Worm (Caenorhabditis elegans): ENCODE measurements around the gene glb-2.

glb-2 gene

DNA sequence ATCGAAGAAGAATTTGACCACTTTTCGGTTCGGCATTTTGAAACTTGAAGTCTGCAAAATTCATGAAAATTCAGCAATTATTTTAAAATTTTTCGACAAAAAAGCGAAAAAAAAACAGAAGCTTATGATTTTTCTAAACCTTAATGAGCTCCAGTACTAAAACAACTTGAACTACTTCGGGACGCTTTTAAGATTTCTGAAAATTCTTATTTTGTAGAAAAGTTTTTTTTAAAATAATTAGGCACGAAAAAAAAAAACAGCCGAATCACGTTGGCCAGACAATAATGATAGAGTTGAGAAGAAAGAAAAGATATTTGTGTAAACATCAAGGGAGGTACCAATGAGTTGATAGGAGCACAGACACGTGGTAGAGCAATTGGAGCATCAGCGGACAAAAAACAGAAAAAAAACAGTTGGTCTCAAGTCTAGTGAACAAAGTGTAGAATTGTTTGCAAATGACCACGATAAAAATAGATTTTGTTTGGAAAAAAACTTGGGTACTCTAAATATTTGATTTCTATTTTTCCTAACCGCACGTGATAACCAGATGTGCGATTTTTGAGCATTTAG is 20.7 kb downstream of the glb-2 start, which contains the start of gene gstk-2:
Gene gstk-2 (minus strand): TSS at position 51 of the 570 bp plus-strand sequence.
- TF ChIP-seq R02D3.7 (tag; optimal IDR thresholded peaks at IDR 0.05) = no peak
- peak; percentile 40 for TF ChIP-seq hlh-30 (tag; optimal IDR thresholded peaks at IDR 0.05; ENCODE audit: insufficient read depth)
- TF ChIP-seq nhr-28 (tag; optimal IDR thresholded peaks at IDR 0.05) = peak; percentile 4
- TF ChIP-seq madf-5 (GFP tag; IDR thresholded peaks at IDR 0.05) = no peak
- TF ChIP-seq hlh-11 (tag; optimal IDR thresholded peaks at IDR 0.05) = peak; percentile 10
- peak in 1 of 2 experiments; percentile 11 for TF ChIP-seq mdl-1 (tag; optimal IDR thresholded peaks at IDR 0.05)
- peak in 1 of 2 experiments; percentile 74 for TF ChIP-seq daf-16 (GFP tag; optimal IDR thresholded peaks at IDR 0.05)
- peak; percentile 26 for TF ChIP-seq daf-16 (tag; optimal IDR thresholded peaks at IDR 0.05)

DNA sequence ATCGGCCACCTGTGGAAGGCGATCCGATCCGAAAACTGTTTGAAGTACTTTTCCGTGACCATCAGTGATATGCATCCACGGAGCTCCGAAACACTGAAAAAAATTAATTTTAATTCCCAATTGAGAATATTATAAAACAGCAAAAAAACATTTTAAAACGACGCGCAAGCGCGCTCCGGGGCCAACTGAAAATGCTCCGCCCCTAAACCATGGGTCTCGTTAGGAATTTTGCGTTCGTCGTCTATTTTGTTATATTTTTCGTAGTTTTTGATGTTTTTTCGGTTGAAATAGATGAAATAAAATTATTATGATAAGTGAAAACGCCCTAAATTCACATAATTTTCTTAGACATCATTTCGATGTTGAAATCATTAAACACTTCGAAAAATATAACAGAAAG is 22.5 kb downstream of the glb-2 start:
- TF ChIP-seq ceh-82 (tag; optimal IDR thresholded peaks at IDR 0.05) = no peak
- TF ChIP-seq lir-3 (tag; optimal IDR thresholded peaks at IDR 0.05) = no peak
- TF ChIP-seq Y5F2A.4 (GFP tag; optimal IDR thresholded peaks at IDR 0.05) = no peak
- TF ChIP-seq ZK546.5 (tag; optimal IDR thresholded peaks at IDR 0.05) = no peak
- no peak for TF ChIP-seq duxl-1 (tag; optimal IDR thresholded peaks at IDR 0.05; ENCODE audit: poor library complexity)
- peak; percentile 56 for TF ChIP-seq aha-1 (tag)
- no peak for TF ChIP-seq nhr-11 (tag; optimal IDR thresholded peaks at IDR 0.05)
- peak; percentile 23 for TF ChIP-seq rbr-2 (tag; optimal IDR thresholded peaks at IDR 0.05)
- TF ChIP-seq hlh-11 (tag; optimal IDR thresholded peaks at IDR 0.05) = peak; percentile 14
- no peak for TF ChIP-seq hif-1 (tag; optimal IDR thresholded peaks at IDR 0.05)
- peak; percentile 54 for TF ChIP-seq lin-38 (GFP tag; IDR thresholded peaks at IDR 0.05)
- no peak for TF ChIP-seq mdt-29 (GFP tag; IDR thresholded peaks at IDR 0.05)
- 0 out of 2 replicates have a peak, but pooled peaks have one; percentile 17 for TF ChIP-seq lin-1 (GFP tag; IDR thresholded peaks at IDR 0.05)
- TF ChIP-seq jun-1 (tag; optimal IDR thresholded peaks at IDR 0.05) = peak; percentile 24
- TF ChIP-seq mxl-3 (GFP tag; optimal IDR thresholded peaks at IDR 0.05) = no peak

DNA sequence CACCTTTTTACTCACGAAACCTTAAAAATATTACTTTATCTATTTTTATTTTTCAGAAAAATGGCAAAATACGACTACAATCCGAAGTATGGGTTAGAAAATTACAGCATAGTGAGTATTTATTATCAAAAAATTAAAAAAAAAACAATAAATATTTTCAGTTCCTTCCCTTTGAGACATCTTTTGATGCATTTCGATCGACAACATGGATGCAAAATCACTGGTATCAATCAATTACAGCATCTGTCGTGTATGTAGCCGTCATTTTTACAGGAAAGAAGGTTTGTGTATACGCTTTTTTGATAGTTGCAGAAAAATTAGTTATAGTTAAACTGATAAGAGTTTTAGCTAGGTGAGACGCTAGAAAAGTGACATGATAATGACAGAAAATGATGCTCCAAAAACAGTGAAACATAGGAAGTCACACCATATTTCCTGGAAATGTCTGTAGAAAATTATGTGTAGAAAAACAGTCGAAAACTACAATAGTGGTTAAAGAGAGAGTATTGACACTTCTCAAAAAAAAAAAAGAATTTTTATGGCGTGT is 25.3 kb downstream of the glb-2 start, which contains the start of gene elo-3:
Gene elo-3 (plus strand): TSS at position 51 of the 547 bp plus-strand sequence.
- TF ChIP-seq gei-8 (GFP tag; optimal IDR thresholded peaks at IDR 0.05) (no peak), lin-1 (GFP tag; IDR thresholded peaks at IDR 0.05) (peak; percentile 65; the same call in 1 of the 2 replicates), ztf-11 (tag; optimal IDR thresholded peaks at IDR 0.05) (no peak), hlh-11 (tag; optimal IDR thresholded peaks at IDR 0.05) (peak; percentile 15), dmd-6 (GFP tag; IDR thresholded peaks at IDR 0.05) (peak; percentile 92), nhr-28 (tag; optimal IDR thresholded peaks at IDR 0.05) (peak; percentile 67), unc-62 (GFP tag; optimal IDR thresholded peaks at IDR 0.05 in 1 of 2) (peak in 1 of 2 experiments; percentile 68), unc-62 (tag; optimal IDR thresholded peaks at IDR 0.05) (no peak), php-3 (GFP tag; IDR thresholded peaks at IDR 0.05) (peak; percentile 47; the same call in 1 of the 2 replicates), rbr-2 (tag; optimal IDR thresholded peaks at IDR 0.05) (no peak), mdt-29 (GFP tag; IDR thresholded peaks at IDR 0.05) (no peak), daf-16 (GFP tag; optimal IDR thresholded peaks at IDR 0.05) (no peak), daf-16 (tag; optimal IDR thresholded peaks at IDR 0.05) (peak; percentile 51), pqm-1 (tag; optimal IDR thresholded peaks at IDR 0.05) (peak; percentile 75), aha-1 (tag) (peak; percentile 26), nhr-102 (tag; optimal IDR thresholded peaks at IDR 0.05) (peak; percentile 41), daf-12 (tag; optimal IDR thresholded peaks at IDR 0.05) (no peak), tra-1 (GFP tag; IDR thresholded peaks at IDR 0.05) (peak; percentile 77; the same call in 1 of the 2 replicates)

DNA sequence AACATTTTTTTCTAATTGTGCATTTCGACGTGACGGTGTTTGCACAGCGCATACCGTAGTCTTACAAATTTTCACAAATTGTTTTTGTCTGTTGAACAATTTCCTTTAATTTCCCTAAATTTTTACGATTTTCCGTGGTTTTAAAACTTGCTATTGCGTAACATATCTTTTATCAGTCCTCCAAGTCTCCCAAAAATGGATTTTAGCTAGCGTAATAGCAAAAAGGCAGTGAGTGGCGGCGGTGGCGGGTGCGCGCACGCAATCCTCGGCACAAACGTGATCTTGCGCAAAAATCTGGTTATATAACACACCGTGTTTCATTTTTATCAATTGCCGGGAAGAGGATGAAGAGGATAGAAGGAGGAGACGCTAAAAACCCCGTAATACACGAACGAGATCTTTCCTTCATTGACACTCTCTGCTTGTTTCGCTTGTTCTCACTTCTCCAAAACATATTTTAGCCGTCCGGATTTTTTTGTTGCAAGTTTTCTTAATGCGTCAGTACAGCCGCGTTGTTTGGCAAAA is 26.7 kb downstream of the glb-2 start:
- TF ChIP-seq spr-3 (GFP tag; optimal IDR thresholded peaks at IDR 0.05) (no peak), lin-39 (tag; optimal IDR thresholded peaks at IDR 0.05) (no peak), php-3 (GFP tag; IDR thresholded peaks at IDR 0.05) (0 out of 2 replicates have a peak, but pooled peaks have one; percentile 7), snpc-1.2 (GFP tag; IDR thresholded peaks at IDR 0.05) (no peak), hlh-11 (tag; optimal IDR thresholded peaks at IDR 0.05) (peak; percentile 20), unc-62 (GFP tag; optimal IDR thresholded peaks at IDR 0.05 in 1 of 2) (peak in 1 of 2 experiments; percentile 17), unc-62 (tag; optimal IDR thresholded peaks at IDR 0.05) (no peak), dmd-6 (GFP tag; IDR thresholded peaks at IDR 0.05) (no peak), hif-1 (tag; optimal IDR thresholded peaks at IDR 0.05) (no peak), gei-8 (GFP tag; optimal IDR thresholded peaks at IDR 0.05) (no peak), nhr-76 (tag; optimal IDR thresholded peaks at IDR 0.05) (no peak), sdz-12 (GFP tag; optimal IDR thresholded peaks at IDR 0.05) (no peak), zip-11 (GFP tag; IDR thresholded peaks at IDR 0.05) (no peak), saeg-2 (GFP tag; IDR thresholded peaks at IDR 0.05) (no peak), F44E2.7 (GFP tag; IDR thresholded peaks at IDR 0.05) (no peak), unc-130 (GFP tag; optimal IDR thresholded peaks at IDR 0.05) (no peak), Y5F2A.4 (GFP tag; optimal IDR thresholded peaks at IDR 0.05) (no peak), nhr-111 (GFP tag; optimal IDR thresholded peaks at IDR 0.05) (no peak), lsy-2 (tag; optimal IDR thresholded peaks at IDR 0.05) (peak in 1 of 2 experiments; percentile 26)

Measured in whole organism, L4 larva.